Worm (Caenorhabditis elegans) whole organism, early embryonic: ENCODE results near the gene F32H5.3.

Source experiments
- B0310.2 ChIP-seq: sonication (generic microtip); optimal IDR thresholded peaks from 2 replicates; lab custom pipeline; 2016; ENCODE audit warnings: mild to moderate bottlenecking, missing genetic modification characterization, missing compliant biosample characterization
- ama-1 ChIP-seq: fragments of 150-350 bp; optimal IDR thresholded peaks from 2 replicates; lab custom pipeline; 2014
- ets-7 ChIP-seq: sonication (generic microtip); optimal IDR thresholded peaks from 2 replicates; lab custom pipeline; 2016; ENCODE audit warnings: missing genotype, missing genetic modification characterization, missing compliant biosample characterization
- flt-1 ChIP-seq: fragments of 200-800 bp; sonication (Bioruptor generic); IDR thresholded peaks from 2 replicates; pipeline ENCODE4 v1.3.6; 2022; ENCODE audit warnings: missing genetic modification characterization, missing compliant biosample characterization
- hmg-4 ChIP-seq: fragments of 200-800 bp; sonication (Bioruptor generic); optimal IDR thresholded peaks from 2 replicates; lab custom pipeline; 2018; ENCODE audit warnings: mild to moderate bottlenecking, missing genetic modification characterization, missing compliant biosample characterization
- pes-1 ChIP-seq: fragments of 200-800 bp; sonication (Bioruptor generic); IDR thresholded peaks from 2 replicates; pipeline ENCODE4 v1.3.6; 2022; ENCODE audit warnings: missing genetic modification reagents, missing genetic modification characterization, missing compliant biosample characterization
- sea-1 ChIP-seq: fragments of 200-800 bp; sonication (Bioruptor generic); conservative IDR thresholded peaks from 2 replicates; pipeline ENCODE4 v1.3.6; 2022; ENCODE audit warnings: missing genetic modification characterization, missing compliant biosample characterization
- tbx-11 ChIP-seq: fragments of 200-800 bp; sonication (Bioruptor generic); IDR thresholded peaks from 2 replicates; pipeline ENCODE4 v1.3.6; 2022; ENCODE audit warnings: missing genetic modification characterization, missing compliant biosample characterization
- tbx-37 ChIP-seq: fragments of 200-800 bp; sonication (Bioruptor generic); conservative IDR thresholded peaks from 2 replicates; pipeline ENCODE4 v1.3.6; 2022; ENCODE audit warnings: missing genetic modification reagents, missing genetic modification characterization, missing compliant biosample characterization

ce11 chrV:13320676-13321075 is 38.5 kb upstream of the F32H5.3 start, which contains the start of gene srh-15:
- TF ChIP-seq ama-1 (lab: Kevin White, UChicago) (no peak), ets-7 (tag; lab: Kevin White, UChicago) (no peak), tbx-11 (no peak), hmg-4 (GFP tag; lab: Kevin White, UChicago) (no peak), flt-1 (GFP tag; lab: Robert Waterston, UW) (no peak), B0310.2 (no peak), tbx-37 (GFP tag; lab: Robert Waterston, UW) (no peak), sea-1 (GFP tag; lab: Robert Waterston, UW) (no peak), pes-1 (GFP tag; lab: Robert Waterston, UW) (no peak)
